Comparison of ENCODE assay signal across 1 fruit fly cellular context in the genomic region with DNA sequence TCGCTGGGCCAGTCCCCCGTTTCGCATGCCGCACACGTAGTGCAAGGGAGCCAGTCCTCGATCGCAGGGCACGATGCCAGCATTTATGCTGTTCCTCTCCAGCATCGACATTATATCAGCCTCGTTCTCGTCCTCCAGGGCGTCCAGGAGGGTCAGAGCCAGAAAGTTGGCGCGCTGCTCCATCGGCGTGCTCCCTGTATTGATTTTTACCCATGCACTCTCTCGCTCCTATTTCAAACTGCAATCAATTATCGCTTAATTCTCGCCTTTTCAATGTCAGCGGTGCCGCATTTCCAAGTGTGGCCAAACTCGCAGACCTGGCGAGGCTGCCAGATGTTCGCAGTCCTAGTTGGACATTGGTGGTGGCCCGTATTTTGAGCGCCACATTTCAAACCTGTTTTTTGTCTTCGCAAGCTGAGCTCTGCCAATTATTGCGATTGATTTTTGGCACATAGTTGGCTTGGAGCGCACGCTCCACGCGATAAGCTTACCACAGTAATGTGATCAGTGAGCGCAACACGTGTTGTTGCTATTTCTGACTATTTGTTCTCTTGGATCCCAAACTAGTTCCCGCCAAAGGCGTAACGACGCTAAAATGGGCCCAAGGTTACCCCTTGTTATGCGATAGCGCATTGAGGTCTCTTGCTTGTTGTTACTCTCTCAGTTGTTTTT.
TF ChIP-seq lines count a peak whose summit lies in the region.

Gene CG8679, minus strand, starts transcription at position 305 of the 672 bp plus-strand sequence.

TF ChIP-seq in whole organism, embryonic, 481 proteins besides CTCF, POLR2A, EP300 and RAD21 (continued from another document and continues in another):
- TF ChIP-seq CG18619 (GFP tag; optimal IDR thresholded peaks at IDR 0.05; lab: Kevin White, UChicago), result no peak
- no peak for TF ChIP-seq CG10979 (tag; optimal IDR thresholded peaks at IDR 0.05; lab: Kevin White, UChicago)
- no peak for TF ChIP-seq nau (GFP tag; optimal IDR thresholded peaks at IDR 0.05; lab: Kevin White, UChicago)
- no peak for TF ChIP-seq NC2α (GFP tag; optimal IDR thresholded peaks at IDR 0.05; lab: Kevin White, UChicago)
- TF ChIP-seq H15 (GFP tag; IDR thresholded peaks at IDR 0.05; lab: Robert Waterston, UW), result no peak
- TF ChIP-seq CG15696 (tag; optimal IDR thresholded peaks at IDR 0.05; lab: Kevin White, UChicago), result no peak
- no peak for TF ChIP-seq CG17361 (GFP tag; IDR thresholded peaks at IDR 0.05; lab: Robert Waterston, UW)
- no peak for TF ChIP-seq sr (GFP tag; IDR thresholded peaks at IDR 0.05; lab: Robert Waterston, UW)
- no peak for TF ChIP-seq ind (GFP tag; optimal IDR thresholded peaks at IDR 0.05; lab: Kevin White, UChicago)
- no peak for TF ChIP-seq Mes4 (GFP tag; optimal IDR thresholded peaks at IDR 0.05; lab: Kevin White, UChicago)
- TF ChIP-seq NC2β (GFP tag; optimal IDR thresholded peaks at IDR 0.05; lab: Kevin White, UChicago), result no peak
- TF ChIP-seq zfh1 (GFP tag; IDR thresholded peaks at IDR 0.05; lab: Robert Waterston, UW), result no peak
- no peak for TF ChIP-seq pum (GFP tag; optimal IDR thresholded peaks at IDR 0.05; lab: Kevin White, UChicago)
- peak; percentile 48; the same call in 1 of the 4 replicates for TF ChIP-seq Dll (GFP tag; IDR thresholded peaks at IDR 0.05; lab: Robert Waterston, UW; ENCODE audit: partially characterized antibody)
- no peak for TF ChIP-seq CG5180 (GFP tag; optimal IDR thresholded peaks at IDR 0.05; lab: Kevin White, UChicago)
- no peak for TF ChIP-seq D (optimal IDR thresholded peaks at IDR 0.05; lab: Kevin White, UChicago)
- no peak for TF ChIP-seq D (GFP tag; optimal IDR thresholded peaks at IDR 0.05; lab: Kevin White, UChicago)
- no peak for TF ChIP-seq prd (optimal IDR thresholded peaks at IDR 0.05; lab: Kevin White, UChicago)
- TF ChIP-seq prd (GFP tag; IDR thresholded peaks at IDR 0.05; lab: Robert Waterston, UW), result 0 out of 3 replicates have a peak, but pooled peaks have one; percentile 24
- no peak for TF ChIP-seq dmrt11E (tag; optimal IDR thresholded peaks at IDR 0.05; lab: Kevin White, UChicago)
- TF ChIP-seq tgo (GFP tag; IDR thresholded peaks at IDR 0.05; lab: Robert Waterston, UW), result no peak; the same call in 2 of the 3 replicates
- TF ChIP-seq Dip2 (GFP tag; IDR thresholded peaks at IDR 0.05; lab: Robert Waterston, UW), result no peak
- no peak for TF ChIP-seq NFAT (GFP tag; IDR thresholded peaks at IDR 0.05; lab: Robert Waterston, UW)
- no peak for TF ChIP-seq tna (GFP tag; IDR thresholded peaks at IDR 0.05; lab: Robert Waterston, UW; ENCODE audit: partially characterized antibody)
- no peak for TF ChIP-seq Oaz (GFP tag; IDR thresholded peaks at IDR 0.05; lab: Robert Waterston, UW)
- peak; percentile 31 for TF ChIP-seq CG17829 (tag; optimal IDR thresholded peaks at IDR 0.05; lab: Kevin White, UChicago)
- no peak for TF ChIP-seq CG2678 (tag; optimal IDR thresholded peaks at IDR 0.05; lab: Kevin White, UChicago)
- TF ChIP-seq Hr51 (GFP tag; optimal IDR thresholded peaks at IDR 0.05; lab: Kevin White, UChicago), result no peak
- no peak for TF ChIP-seq h (optimal IDR thresholded peaks at IDR 0.05; lab: Kevin White, UChicago)
- no peak for TF ChIP-seq yki (optimal IDR thresholded peaks at IDR 0.05; lab: Kevin White, UChicago)
- TF ChIP-seq ato (GFP tag; IDR thresholded peaks at IDR 0.05; lab: Robert Waterston, UW; ENCODE audit: partially characterized antibody), result no peak
- no peak for TF ChIP-seq MTF-1 (GFP tag; optimal IDR thresholded peaks at IDR 0.05; lab: Kevin White, UChicago; ENCODE audit: borderline replicate concordance)
- no peak for TF ChIP-seq Fer3 (tag; optimal IDR thresholded peaks at IDR 0.05; lab: Kevin White, UChicago)
- TF ChIP-seq CG11695 (GFP tag; IDR thresholded peaks at IDR 0.05; lab: Robert Waterston, UW), result peak; percentile 8; the same call in 1 of the 3 replicates
- no peak for TF ChIP-seq CG31388 (GFP tag; optimal IDR thresholded peaks at IDR 0.05; lab: Kevin White, UChicago)
- TF ChIP-seq Gsc (GFP tag; IDR thresholded peaks at IDR 0.05; lab: Robert Waterston, UW), result no peak
- no peak for TF ChIP-seq CG1233 (GFP tag; optimal IDR thresholded peaks at IDR 0.05; lab: Kevin White, UChicago)
- peak; percentile 39 for TF ChIP-seq CG14710 (tag; optimal IDR thresholded peaks at IDR 0.05; lab: Kevin White, UChicago)
- TF ChIP-seq cato (GFP tag; optimal IDR thresholded peaks at IDR 0.05; lab: Kevin White, UChicago; ENCODE audit: borderline replicate concordance), result no peak
- no peak for TF ChIP-seq wek (GFP tag; optimal IDR thresholded peaks at IDR 0.05; lab: Kevin White, UChicago)
- peak; percentile 90 for TF ChIP-seq pzg (GFP tag; optimal IDR thresholded peaks at IDR 0.05; lab: Kevin White, UChicago)
- TF ChIP-seq NfI (GFP tag; optimal IDR thresholded peaks at IDR 0.05; lab: Kevin White, UChicago), result no peak
- no peak for TF ChIP-seq Jarid2 (GFP tag; optimal IDR thresholded peaks at IDR 0.05; lab: Kevin White, UChicago)
- no peak for TF ChIP-seq ap (GFP tag; IDR thresholded peaks at IDR 0.05; lab: Robert Waterston, UW)
- TF ChIP-seq ranshi (GFP tag; IDR thresholded peaks at IDR 0.05; lab: Robert Waterston, UW), result no peak
- TF ChIP-seq CG15601 (tag; optimal IDR thresholded peaks at IDR 0.05; lab: Kevin White, UChicago), result peak; percentile 31
- TF ChIP-seq CG14667 (GFP tag; IDR thresholded peaks at IDR 0.05; lab: Robert Waterston, UW), result no peak
- TF ChIP-seq hbn (GFP tag; IDR thresholded peaks at IDR 0.05; lab: Robert Waterston, UW; ENCODE audit: partially characterized antibody), result no peak
- no peak for TF ChIP-seq CG15073 (GFP tag; optimal IDR thresholded peaks at IDR 0.05; lab: Kevin White, UChicago)
- TF ChIP-seq Dip3 (GFP tag; optimal IDR thresholded peaks at IDR 0.05; lab: Kevin White, UChicago), result no peak
- peak; percentile 18 for TF ChIP-seq jumu (GFP tag; optimal IDR thresholded peaks at IDR 0.05; lab: Kevin White, UChicago)
- peak; percentile 32 for TF ChIP-seq CG12219 (GFP tag; optimal IDR thresholded peaks at IDR 0.05; lab: Kevin White, UChicago)
- no peak for TF ChIP-seq sc (optimal IDR thresholded peaks at IDR 0.05; lab: Kevin White, UChicago)
- no peak for TF ChIP-seq sc (GFP tag; optimal IDR thresholded peaks at IDR 0.05; lab: Kevin White, UChicago)
- TF ChIP-seq CG17328 (GFP tag; IDR thresholded peaks at IDR 0.05; lab: Robert Waterston, UW), result 0 out of 2 replicates have a peak, but pooled peaks have one; percentile 42
- no peak for TF ChIP-seq gt (GFP tag; IDR thresholded peaks at IDR 0.05; lab: Robert Waterston, UW)
- TF ChIP-seq CkIIα-i1 (GFP tag; IDR thresholded peaks at IDR 0.05; lab: Robert Waterston, UW), result no peak
- TF ChIP-seq CG10959 (GFP tag; IDR thresholded peaks at IDR 0.05; lab: Robert Waterston, UW), result no peak
- TF ChIP-seq otp (GFP tag; IDR thresholded peaks at IDR 0.05; lab: Robert Waterston, UW), result peak; percentile 54; the same call in 1 of the 3 replicates
- TF ChIP-seq Adf1 (GFP tag; IDR thresholded peaks at IDR 0.05; lab: Robert Waterston, UW), result no peak
- peak; percentile 16 for TF ChIP-seq CG8924 (tag; optimal IDR thresholded peaks at IDR 0.05; lab: Kevin White, UChicago)
- no peak for TF ChIP-seq br (optimal IDR thresholded peaks at IDR 0.05; lab: Kevin White, UChicago)
- TF ChIP-seq CG10543 (GFP tag; optimal IDR thresholded peaks at IDR 0.05; lab: Kevin White, UChicago), result peak; percentile 55
- TF ChIP-seq CG4730 (GFP tag; IDR thresholded peaks at IDR 0.05; lab: Robert Waterston, UW), result no peak
- no peak for TF ChIP-seq CG13123 (GFP tag; optimal IDR thresholded peaks at IDR 0.05; lab: Kevin White, UChicago)
- no peak for TF ChIP-seq fd102C (GFP tag; optimal IDR thresholded peaks at IDR 0.05; lab: Kevin White, UChicago)
- no peak for TF ChIP-seq Mad (GFP tag; optimal IDR thresholded peaks at IDR 0.05; lab: Kevin White, UChicago)
- peak; percentile 32 for TF ChIP-seq onecut (GFP tag; IDR thresholded peaks at IDR 0.05; lab: Robert Waterston, UW)
- TF ChIP-seq CG30020 (tag; optimal IDR thresholded peaks at IDR 0.05; lab: Kevin White, UChicago), result peak; percentile 30
- no peak for TF ChIP-seq Max (GFP tag; optimal IDR thresholded peaks at IDR 0.05; lab: Kevin White, UChicago)
- no peak for TF ChIP-seq tio (GFP tag; optimal IDR thresholded peaks at IDR 0.05; lab: Kevin White, UChicago)
- no peak for TF ChIP-seq CG1529 (GFP tag; optimal IDR thresholded peaks at IDR 0.05; lab: Kevin White, UChicago)
- TF ChIP-seq Neu2 (GFP tag; optimal IDR thresholded peaks at IDR 0.05; lab: Kevin White, UChicago; ENCODE audit: borderline replicate concordance), result no peak
- TF ChIP-seq chm (GFP tag; IDR thresholded peaks at IDR 0.05; lab: Robert Waterston, UW), result 0 out of 2 replicates have a peak, but pooled peaks have one; percentile 26
- TF ChIP-seq unpg (GFP tag; optimal IDR thresholded peaks at IDR 0.05; lab: Kevin White, UChicago), result no peak
- TF ChIP-seq pb (GFP tag; optimal IDR thresholded peaks at IDR 0.05; lab: Kevin White, UChicago), result no peak
- no peak for TF ChIP-seq Dad (GFP tag; optimal IDR thresholded peaks at IDR 0.05; lab: Kevin White, UChicago)
- TF ChIP-seq Hmr (GFP tag; optimal IDR thresholded peaks at IDR 0.05; lab: Kevin White, UChicago), result no peak
- TF ChIP-seq dimm (GFP tag; IDR thresholded peaks at IDR 0.05; lab: Robert Waterston, UW), result no peak
- peak; percentile 97 for TF ChIP-seq ftz-f1 (GFP tag; optimal IDR thresholded peaks at IDR 0.05; lab: Kevin White, UChicago)
- peak; percentile 40; the same call in 2 of the 3 replicates for TF ChIP-seq row (GFP tag; IDR thresholded peaks at IDR 0.05; lab: Robert Waterston, UW)
- no peak for TF ChIP-seq sim (GFP tag; IDR thresholded peaks at IDR 0.05; lab: Robert Waterston, UW)
- no peak for TF ChIP-seq Abd-B (GFP tag; optimal IDR thresholded peaks at IDR 0.05; lab: Kevin White, UChicago)
- no peak for TF ChIP-seq CrebB (tag; optimal IDR thresholded peaks at IDR 0.05; lab: Kevin White, UChicago)
- TF ChIP-seq D19B (GFP tag; optimal IDR thresholded peaks at IDR 0.05; lab: Kevin White, UChicago), result no peak
- no peak for TF ChIP-seq dan (GFP tag; IDR thresholded peaks at IDR 0.05; lab: Robert Waterston, UW)
- TF ChIP-seq CG7556 (GFP tag; optimal IDR thresholded peaks at IDR 0.05; lab: Kevin White, UChicago), result no peak
- no peak for TF ChIP-seq tin (GFP tag; optimal IDR thresholded peaks at IDR 0.05; lab: Kevin White, UChicago)
- no peak for TF ChIP-seq HmgD (GFP tag; optimal IDR thresholded peaks at IDR 0.05; lab: Kevin White, UChicago)
- no peak for TF ChIP-seq eve (GFP tag; optimal IDR thresholded peaks at IDR 0.05; lab: Kevin White, UChicago)
- TF ChIP-seq croc (GFP tag; conservative IDR thresholded peaks at IDR 0.05; lab: Robert Waterston, UW), result no peak
- TF ChIP-seq ken (GFP tag; IDR thresholded peaks at IDR 0.05; lab: Robert Waterston, UW), result no peak
- no peak for TF ChIP-seq Hand (GFP tag; optimal IDR thresholded peaks at IDR 0.05; lab: Kevin White, UChicago)
- no peak for TF ChIP-seq cg (GFP tag; optimal IDR thresholded peaks at IDR 0.05; lab: Kevin White, UChicago)
- TF ChIP-seq Trl (optimal IDR thresholded peaks at IDR 0.05; lab: Kevin White, UChicago), result peak in 1 of 2 experiments; percentile 48
- no peak for TF ChIP-seq Trl (GFP tag; optimal IDR thresholded peaks at IDR 0.05; lab: Kevin White, UChicago)
- no peak for TF ChIP-seq CG7372 (GFP tag; IDR thresholded peaks at IDR 0.05; lab: Robert Waterston, UW)
- TF ChIP-seq CG10462 (GFP tag; optimal IDR thresholded peaks at IDR 0.05; lab: Kevin White, UChicago), result no peak
- TF ChIP-seq CG31224 (GFP tag; IDR thresholded peaks at IDR 0.05; lab: Robert Waterston, UW), result no peak
- TF ChIP-seq sima (GFP tag; optimal IDR thresholded peaks at IDR 0.05; lab: Kevin White, UChicago), result no peak
- TF ChIP-seq crc (GFP tag; optimal IDR thresholded peaks at IDR 0.05; lab: Kevin White, UChicago), result no peak
- no peak for TF ChIP-seq YL-1 (GFP tag; optimal IDR thresholded peaks at IDR 0.05; lab: Kevin White, UChicago)
- no peak for TF ChIP-seq NK7.1 (GFP tag; optimal IDR thresholded peaks at IDR 0.05; lab: Kevin White, UChicago)
- TF ChIP-seq fu2 (GFP tag; optimal IDR thresholded peaks at IDR 0.05; lab: Kevin White, UChicago), result no peak
- TF ChIP-seq Vsx1 (GFP tag; optimal IDR thresholded peaks at IDR 0.05; lab: Kevin White, UChicago), result no peak
- no peak for TF ChIP-seq corto (GFP tag; optimal IDR thresholded peaks at IDR 0.05; lab: Kevin White, UChicago)
- TF ChIP-seq vfl (GFP tag; optimal IDR thresholded peaks at IDR 0.05; lab: Kevin White, UChicago), result no peak
- no peak for TF ChIP-seq klu (GFP tag; IDR thresholded peaks at IDR 0.05; lab: Robert Waterston, UW)
- no peak for TF ChIP-seq p53 (GFP tag; optimal IDR thresholded peaks at IDR 0.05; lab: Kevin White, UChicago)
- TF ChIP-seq Fer1 (GFP tag; optimal IDR thresholded peaks at IDR 0.05; lab: Kevin White, UChicago), result peak; percentile 27
- TF ChIP-seq grau (tag; optimal IDR thresholded peaks at IDR 0.05; lab: Kevin White, UChicago), result no peak
- no peak for TF ChIP-seq Ptx1 (GFP tag; IDR thresholded peaks at IDR 0.05; lab: Robert Waterston, UW)
- no peak for TF ChIP-seq Antp (GFP tag; optimal IDR thresholded peaks at IDR 0.05; lab: Kevin White, UChicago)
- no peak for TF ChIP-seq CG32532 (GFP tag; IDR thresholded peaks at IDR 0.05; lab: Robert Waterston, UW)
- no peak for TF ChIP-seq D19A (tag; optimal IDR thresholded peaks at IDR 0.05; lab: Kevin White, UChicago)
- TF ChIP-seq Dfd (GFP tag; optimal IDR thresholded peaks at IDR 0.05; lab: Kevin White, UChicago), result no peak
- TF ChIP-seq CG7357 (GFP tag; IDR thresholded peaks at IDR 0.05; lab: Robert Waterston, UW), result no peak
- TF ChIP-seq ci (GFP tag; IDR thresholded peaks at IDR 0.05; lab: Robert Waterston, UW), result no peak
- 0 out of 2 replicates have a peak, but pooled peaks have one; percentile 12 for TF ChIP-seq vvl (GFP tag; IDR thresholded peaks at IDR 0.05; lab: Robert Waterston, UW)
- no peak for TF ChIP-seq peb (GFP tag; IDR thresholded peaks at IDR 0.05; lab: Robert Waterston, UW)
- no peak for TF ChIP-seq jing (GFP tag; optimal IDR thresholded peaks at IDR 0.05; lab: Kevin White, UChicago)
- no peak for TF ChIP-seq sqz (GFP tag; optimal IDR thresholded peaks at IDR 0.05; lab: Kevin White, UChicago)
- TF ChIP-seq lola (GFP tag; optimal IDR thresholded peaks at IDR 0.05; lab: Kevin White, UChicago), result no peak
- TF ChIP-seq salm (tag; optimal IDR thresholded peaks at IDR 0.05; lab: Kevin White, UChicago), result no peak
- no peak for TF ChIP-seq gsb-n (tag; optimal IDR thresholded peaks at IDR 0.05; lab: Kevin White, UChicago)
- peak; percentile 49 for TF ChIP-seq unc-4 (GFP tag; IDR thresholded peaks at IDR 0.05; lab: Robert Waterston, UW; ENCODE audit: partially characterized antibody)
- TF ChIP-seq CG16815 (GFP tag; optimal IDR thresholded peaks at IDR 0.05; lab: Kevin White, UChicago), result no peak
- no peak for TF ChIP-seq CG30403 (GFP tag; optimal IDR thresholded peaks at IDR 0.05; lab: Kevin White, UChicago)
- no peak for TF ChIP-seq CG8281 (tag; optimal IDR thresholded peaks at IDR 0.05; lab: Kevin White, UChicago)
